Worm (Caenorhabditis elegans): ENCODE measurements around the gene drd-50.

Gene drd-50

DNA sequence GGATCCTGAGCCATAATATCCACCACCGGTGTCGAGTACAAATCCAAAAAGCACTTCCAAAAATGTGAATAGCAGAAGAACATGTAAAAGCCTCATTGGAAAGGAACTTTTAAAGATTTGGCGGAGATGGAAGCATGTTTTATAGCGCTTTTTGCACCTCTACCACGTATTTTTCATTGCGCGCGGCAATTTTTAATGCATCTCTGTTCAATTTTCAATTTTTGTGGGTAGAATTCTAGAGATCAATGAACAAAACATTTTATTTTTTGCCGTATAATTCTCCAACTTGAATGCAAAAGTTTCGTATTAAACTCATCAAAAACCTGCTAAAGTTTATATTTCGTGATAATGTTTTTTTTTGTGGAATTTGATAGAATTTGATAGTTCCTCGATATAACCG lies 19.9 kb downstream of the drd-50 start, which contains the start of gene F49F1.9:
Gene F49F1.9, minus strand, starts transcription at position 101 of the 400 bp plus-strand sequence.
- TF ChIP-seq ztf-18 (tag; optimal IDR thresholded peaks at IDR 0.05) (no peak), nfya-2 (GFP tag; IDR thresholded peaks at IDR 0.05) (no peak), efl-1 (GFP tag; optimal IDR thresholded peaks at IDR 0.05) (no peak), somi-1 (GFP tag; optimal IDR thresholded peaks at IDR 0.05) (no peak), K11D2.4 (GFP tag; IDR thresholded peaks at IDR 0.05) (no peak), T26A5.8 (tag; optimal IDR thresholded peaks at IDR 0.05) (no peak), D2030.7 (GFP tag; IDR thresholded peaks at IDR 0.05) (no peak), F22D6.2 (tag; optimal IDR thresholded peaks at IDR 0.05) (no peak), snpc-4 (GFP tag; optimal IDR thresholded peaks at IDR 0.05) (no peak), snpc-4 (tag; optimal IDR thresholded peaks at IDR 0.05) (no peak), egl-18 (GFP tag; IDR thresholded peaks at IDR 0.05) (no peak), F33H1.4 (GFP tag; IDR thresholded peaks at IDR 0.05) (no peak), athp-1 (tag; optimal IDR thresholded peaks at IDR 0.05) (no peak), madf-6 (GFP tag; IDR thresholded peaks at IDR 0.05) (no peak), ceh-27 (GFP tag; optimal IDR thresholded peaks at IDR 0.05) (no peak), F49E8.2 (tag; optimal IDR thresholded peaks at IDR 0.05; ENCODE audit: insufficient read depth) (no peak), fkh-3 (tag; optimal IDR thresholded peaks at IDR 0.05) (no peak), ceh-100 (GFP tag; IDR thresholded peaks at IDR 0.05) (no peak), him-1 (tag; optimal IDR thresholded peaks at IDR 0.05) (no peak), Y53G8AR.9 (GFP tag; conservative IDR thresholded peaks at IDR 0.05) (no peak)

DNA sequence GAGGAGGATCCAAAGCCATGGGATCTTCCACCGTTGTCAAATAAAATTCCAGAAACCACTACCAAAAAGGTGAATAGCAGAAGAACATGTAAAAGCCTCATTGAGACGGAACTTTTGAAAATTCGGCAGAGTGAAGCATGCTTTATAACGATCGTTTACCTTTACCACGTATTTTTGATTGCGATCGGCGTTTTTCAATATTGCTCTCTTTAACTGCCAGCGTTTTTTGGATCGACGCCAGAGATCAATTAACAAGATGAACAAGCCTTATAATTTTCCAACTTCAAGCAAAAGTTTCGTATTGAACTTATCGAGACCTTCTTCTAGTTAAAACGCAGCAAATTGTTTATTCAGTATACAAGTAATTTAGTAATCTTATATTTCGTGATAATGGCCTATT lies 21.5 kb downstream of the drd-50 start, which contains the start of gene F49F1.10:
Gene F49F1.10, minus strand, starts transcription at position 101 of the 400 bp plus-strand sequence.
- TF ChIP-seq ztf-18 (tag; optimal IDR thresholded peaks at IDR 0.05) (no peak), F10E7.11 (tag; optimal IDR thresholded peaks at IDR 0.05) (no peak), B0019.2 (GFP tag; conservative IDR thresholded peaks at IDR 0.05) (no peak), egrh-3 (GFP tag; IDR thresholded peaks at IDR 0.05) (no peak), Y79H2A.3 (GFP tag; conservative IDR thresholded peaks at IDR 0.05) (no peak), mcd-1 (GFP tag; IDR thresholded peaks at IDR 0.05) (no peak), F37B4.10 (GFP tag; IDR thresholded peaks at IDR 0.05) (no peak), cebp-1 (GFP tag; IDR thresholded peaks at IDR 0.05) (no peak), cebp-1 (tag; optimal IDR thresholded peaks at IDR 0.05) (no peak), mes-4 (tag; optimal IDR thresholded peaks at IDR 0.05) (no peak), dpl-1 (GFP tag; optimal IDR thresholded peaks at IDR 0.05) (no peak), attf-3 (GFP tag; conservative IDR thresholded peaks at IDR 0.05) (no peak), ceh-27 (GFP tag; optimal IDR thresholded peaks at IDR 0.05) (no peak), nhr-90 (tag; optimal IDR thresholded peaks at IDR 0.05) (no peak), T07F8.4 (tag; optimal IDR thresholded peaks at IDR 0.05) (no peak), ceh-58 (GFP tag; IDR thresholded peaks at IDR 0.05) (no peak), lin-40 (tag; optimal IDR thresholded peaks at IDR 0.05) (no peak), akir-1 (GFP tag; optimal IDR thresholded peaks at IDR 0.05) (no peak), K12H6.12 (tag; optimal IDR thresholded peaks at IDR 0.05) (no peak), rcor-1 (GFP tag; IDR thresholded peaks at IDR 0.05) (no peak)

DNA sequence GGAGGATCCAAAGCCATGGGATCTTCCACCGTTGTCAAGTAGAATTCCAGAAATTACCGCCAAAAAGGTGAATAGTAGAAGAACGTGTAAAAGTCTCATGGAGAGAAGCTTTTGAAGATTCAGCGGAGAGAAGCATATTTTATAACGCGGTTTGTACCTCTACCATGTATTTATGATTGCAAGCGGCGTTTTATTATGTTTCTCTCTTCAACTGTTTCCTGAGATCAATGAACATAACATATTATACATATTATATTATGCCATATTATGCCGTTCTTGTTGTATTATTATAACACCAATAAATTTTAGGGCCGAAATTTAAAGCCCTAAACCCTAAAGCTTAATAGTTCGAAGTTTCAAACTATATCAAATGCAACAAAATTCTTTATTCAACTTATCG lies 22.7 kb downstream of the drd-50 start, which contains the start of gene F49F1.18:
Gene F49F1.18, minus strand, starts transcription at position 101 of the 400 bp plus-strand sequence.
- no peak for TF ChIP-seq aptf-2 (GFP tag; conservative IDR thresholded peaks at IDR 0.05)
- TF ChIP-seq pha-4 (tag; optimal IDR thresholded peaks at IDR 0.05), result no peak
- no peak for TF ChIP-seq unc-130 (GFP tag; optimal IDR thresholded peaks at IDR 0.05)
- no peak for TF ChIP-seq snpc-1.1 (tag; optimal IDR thresholded peaks at IDR 0.05; ENCODE audit: insufficient read depth)
- no peak for TF ChIP-seq bed-1 (GFP tag; IDR thresholded peaks at IDR 0.05)
- TF ChIP-seq snpc-3.4 (tag; optimal IDR thresholded peaks at IDR 0.05), result no peak
- no peak for TF ChIP-seq ZK185.1 (tag; optimal IDR thresholded peaks at IDR 0.05; ENCODE audit: poor library complexity, severe bottlenecking)
